Worm (Caenorhabditis elegans) whole organism, L1 larva: ENCODE measurements around the gene mod-1.

ENCODE experiments used
- F16B12.6 ChIP-seq: fragments of 150-350 bp; optimal IDR thresholded peaks from 2 replicates; lab custom pipeline; 2014; ENCODE audit warnings: missing biosample characterization, missing genetic modification characterization
- aly-2 ChIP-seq: fragments of 150-350 bp; optimal IDR thresholded peaks from 2 replicates; lab custom pipeline; 2014; ENCODE audit warnings: missing biosample characterization, missing genetic modification characterization
- blmp-1 ChIP-seq: fragments of 150-350 bp; optimal IDR thresholded peaks from 2 replicates; lab custom pipeline; 2014; ENCODE audit warnings: missing biosample characterization, missing genetic modification characterization
- ceh-88 ChIP-seq: fragments of 200-800 bp; sonication (Bioruptor generic); IDR thresholded peaks from 2 replicates; pipeline ENCODE4 v1.3.6; 2022; ENCODE audit warnings: missing genetic modification characterization, missing compliant biosample characterization
- ceh-90 ChIP-seq: sonication (generic microtip); optimal IDR thresholded peaks from 2 replicates; lab custom pipeline; 2016; ENCODE audit warnings: missing genetic modification characterization, missing compliant biosample characterization
- ces-1 ChIP-seq: fragments of 150-350 bp; optimal IDR thresholded peaks from 2 replicates; lab custom pipeline; 2014; ENCODE audit warnings: missing biosample characterization, missing genetic modification reagents, missing genetic modification characterization
- dpl-1 ChIP-seq, 3 experiments: fragments of 150-350 bp in 2 of 3; sonication (generic microtip) in 1 of 3; optimal IDR thresholded peaks; 2 replicates each; lab custom pipeline; 2014 to 2017; ENCODE audit warnings: missing biosample characterization in 3 of 3, missing genetic modification characterization in 3 of 3, missing genetic modification reagents in 3 of 3
- efl-1 ChIP-seq, 4 experiments: fragments of 150-350 bp; optimal IDR thresholded peaks in 3 of 4; peaks in 1 of 4; 1 replicate in 1 of 4; 2 replicates in 3 of 4; lab custom pipeline; 2014; ENCODE audit warnings: missing biosample characterization in 2 of 4, missing genetic modification characterization in 2 of 4, missing genetic modification reagents in 2 of 4
- egl-13 ChIP-seq: sonication (generic microtip); optimal IDR thresholded peaks from 2 replicates; lab custom pipeline; 2016; ENCODE audit warnings: missing genotype, missing genetic modification reagents, missing genetic modification characterization, missing compliant biosample characterization
- egl-27 ChIP-seq, 2 experiments: fragments of 150-350 bp in 1 of 2; sonication (generic microtip); optimal IDR thresholded peaks; 3 replicates each; lab custom pipeline; 2017 to 2018; ENCODE audit warnings: missing biosample characterization in 2 of 2, missing genetic modification characterization in 2 of 2, missing genetic modification reagents in 2 of 2
- elt-3 ChIP-seq, 6 experiments: fragments of 150-350 bp in 1 of 6; sonication (generic microtip); optimal IDR thresholded peaks; 2 replicates each; lab custom pipeline; 2017 to 2018; ENCODE audit warnings: missing biosample characterization in 6 of 6, missing genetic modification characterization in 6 of 6, inconsistent platforms in 1 of 6
- fkh-8 ChIP-seq: sonication (generic microtip); optimal IDR thresholded peaks from 2 replicates; lab custom pipeline; 2016; ENCODE audit warnings: mild to moderate bottlenecking, missing genetic modification characterization, missing compliant biosample characterization
- hlh-17 ChIP-seq: fragments of 200-800 bp; sonication (Bioruptor generic); optimal IDR thresholded peaks from 2 replicates; lab custom pipeline; 2018; ENCODE audit warnings: missing genetic modification characterization, mild to moderate bottlenecking, missing compliant biosample characterization, moderate library complexity, borderline replicate concordance
- hlh-4 ChIP-seq: sonication (generic microtip); optimal IDR thresholded peaks from 2 replicates; lab custom pipeline; 2016; ENCODE audit warnings: mild to moderate bottlenecking, missing genetic modification characterization, missing compliant biosample characterization
- hpl-2 ChIP-seq: fragments of 150-350 bp; optimal IDR thresholded peaks from 2 replicates; lab custom pipeline; 2014; ENCODE audit warnings: missing biosample characterization, missing genetic modification reagents, missing genetic modification characterization
- jun-1 ChIP-seq: fragments of 150-350 bp; optimal IDR thresholded peaks from 2 replicates; lab custom pipeline; 2014; ENCODE audit warnings: missing biosample characterization, missing genetic modification reagents, missing genetic modification characterization
- lin-14 ChIP-seq: fragments of 200-800 bp; sonication (Bioruptor generic); optimal IDR thresholded peaks from 2 replicates; lab custom pipeline; 2018; ENCODE audit warnings: mild to moderate bottlenecking, missing genetic modification characterization, moderate library complexity, missing compliant biosample characterization
- lin-35 ChIP-seq, 2 experiments: fragments of 150-350 bp; optimal IDR thresholded peaks; 2 replicates each; lab custom pipeline; 2014; ENCODE audit warnings: missing biosample characterization in 2 of 2, missing genetic modification characterization in 2 of 2, missing genetic modification reagents in 2 of 2
- lin-39 ChIP-seq: fragments of 150-350 bp; optimal IDR thresholded peaks from 2 replicates; lab custom pipeline; 2014; ENCODE audit warnings: missing biosample characterization, missing genetic modification reagents, missing genetic modification characterization
- mab-9 ChIP-seq: fragments of 200-800 bp; sonication (Bioruptor generic); IDR thresholded peaks from 2 replicates; pipeline ENCODE4 v1.3.6; 2022; ENCODE audit warnings: missing genetic modification reagents, missing genetic modification characterization, missing compliant biosample characterization
- mep-1 ChIP-seq: fragments of 150-350 bp; optimal IDR thresholded peaks from 2 replicates; lab custom pipeline; 2014; ENCODE audit warnings: missing biosample characterization, missing genetic modification characterization
- nhr-11 ChIP-seq: fragments of 150-350 bp; optimal IDR thresholded peaks from 2 replicates; lab custom pipeline; 2014; ENCODE audit warnings: missing biosample characterization, missing genetic modification characterization
- nhr-12 ChIP-seq: sonication (generic microtip); optimal IDR thresholded peaks from 2 replicates; lab custom pipeline; 2017; ENCODE audit warnings: missing biosample characterization, missing genetic modification characterization
- nhr-20 ChIP-seq: sonication (generic microtip); optimal IDR thresholded peaks from 2 replicates; lab custom pipeline; 2016; ENCODE audit warnings: mild to moderate bottlenecking, missing genetic modification characterization, missing compliant biosample characterization
- nhr-28 ChIP-seq: fragments of 150-350 bp; optimal IDR thresholded peaks from 2 replicates; lab custom pipeline; 2014; ENCODE audit warnings: missing biosample characterization, missing genetic modification characterization
- nhr-47 ChIP-seq: sonication (generic microtip); optimal IDR thresholded peaks from 2 replicates; lab custom pipeline; 2016; ENCODE audit warnings: mild to moderate bottlenecking, missing genetic modification characterization, moderate library complexity, missing compliant biosample characterization
- nhr-71 ChIP-seq: sonication (generic microtip); optimal IDR thresholded peaks from 2 replicates; lab custom pipeline; 2016; ENCODE audit warnings: mild to moderate bottlenecking, missing genetic modification characterization, moderate library complexity, missing compliant biosample characterization
- nhr-85 ChIP-seq: sonication (generic microtip); peaks from one replicate; lab custom pipeline; 2016; ENCODE audit warnings: missing genetic modification characterization, inconsistent platforms, missing compliant biosample characterization
- pag-3 ChIP-seq: sonication (generic microtip); optimal IDR thresholded peaks from 2 replicates; lab custom pipeline; 2017; ENCODE audit warnings: missing genetic modification characterization, mild to moderate bottlenecking, missing compliant biosample characterization, antibody characterized with exemption, borderline replicate concordance; ENCODE audit not compliant: insufficient read depth
- pax-3 ChIP-seq: fragments of 200-800 bp; sonication (Bioruptor generic); optimal IDR thresholded peaks from 2 replicates; lab custom pipeline; 2018; ENCODE audit warnings: mild to moderate bottlenecking, missing genetic modification characterization, moderate library complexity, missing compliant biosample characterization
- skn-1 ChIP-seq: fragments of 150-350 bp; optimal IDR thresholded peaks from 2 replicates; lab custom pipeline; 2014; ENCODE audit warnings: missing biosample characterization, missing genetic modification characterization
- snu-23 ChIP-seq: sonication (generic microtip); optimal IDR thresholded peaks from 2 replicates; lab custom pipeline; 2016; ENCODE audit warnings: missing genetic modification characterization, missing compliant biosample characterization
- sup-37 ChIP-seq: fragments of 200-800 bp; sonication (Bioruptor generic); optimal IDR thresholded peaks from 2 replicates; lab custom pipeline; 2018; ENCODE audit warnings: mild to moderate bottlenecking, missing genetic modification characterization, missing compliant biosample characterization
- swsn-7 ChIP-seq: sonication (generic microtip); optimal IDR thresholded peaks from 2 replicates; lab custom pipeline; 2016; ENCODE audit warnings: missing genetic modification characterization, missing compliant biosample characterization
- tbx-2 ChIP-seq: sonication (generic microtip); optimal IDR thresholded peaks from 2 replicates; lab custom pipeline; 2016; ENCODE audit warnings: missing genetic modification characterization, missing compliant biosample characterization
- tlp-1 ChIP-seq: fragments of 150-350 bp; optimal IDR thresholded peaks from 2 replicates; lab custom pipeline; 2014; ENCODE audit warnings: missing biosample characterization, missing genetic modification characterization
- unc-130 ChIP-seq: fragments of 150-350 bp; optimal IDR thresholded peaks from 2 replicates; lab custom pipeline; 2017; ENCODE audit warnings: missing biosample characterization, missing genetic modification characterization, inconsistent platforms
- unc-30 ChIP-seq: sonication (generic microtip); optimal IDR thresholded peaks from 2 replicates; lab custom pipeline; 2017; ENCODE audit warnings: missing biosample characterization, missing genetic modification characterization

The mod-1 gene

ce11 chrV:8936184-8936589 lies 22.3 kb upstream of the mod-1 start, which contains the start of gene unc-23 (continued):
- TF ChIP-seq jun-1 (tag; lab: Kevin White, UChicago) (peak; percentile 54), ceh-90 (tag; lab: Kevin White, UChicago) (no peak), swsn-7 (tag; lab: Kevin White, UChicago) (peak; percentile 90), fkh-8 (tag; lab: Kevin White, UChicago) (no peak), F16B12.6 (tag; lab: Kevin White, UChicago) (no peak), efl-1 (optimal IDR thresholded peaks at IDR 0.05; lab: Kevin White, UChicago) (peak; percentile 48 to 60), efl-1 (GFP tag; optimal IDR thresholded peaks at IDR 0.05 in 1 of 2; lab: Kevin White, UChicago) (peak; percentile 45 to 94), tbx-2 (peak; percentile 84), tlp-1 (no peak), aly-2 (tag; lab: Kevin White, UChicago) (no peak), hlh-17 (GFP tag; lab: Kevin White, UChicago) (no peak), elt-3 (tag; optimal IDR thresholded peaks at IDR 0.05; lab: Kevin White, UChicago) (peak in 5 of 6 experiments; percentile 81 to 95 (median 90)), mab-9 (GFP tag; lab: Robert Waterston, UW) (peak; percentile 59; the same call in 1 of the 2 replicates), pax-3 (tag; lab: Kevin White, UChicago) (no peak), nhr-12 (tag; lab: Kevin White, UChicago) (no peak), nhr-11 (peak; percentile 41), egl-13 (tag; lab: Kevin White, UChicago) (no peak), ces-1 (GFP tag; lab: Kevin White, UChicago) (no peak), hlh-4 (no peak), nhr-47 (tag; lab: Kevin White, UChicago) (peak; percentile 76), nhr-71 (peak; percentile 96), pag-3 (tag; lab: Kevin White, UChicago) (no peak), egl-27 (tag; optimal IDR thresholded peaks at IDR 0.05; lab: Kevin White, UChicago) (peak in 1 of 2 experiments; percentile 8), hpl-2 (GFP tag; lab: Kevin White, UChicago) (no peak), nhr-85 (tag; lab: Kevin White, UChicago) (peak; percentile 97), skn-1 (tag; lab: Kevin White, UChicago) (peak; percentile 80), ceh-88 (peak; percentile 27; the same call in 1 of the 2 replicates), dpl-1 (GFP tag; optimal IDR thresholded peaks at IDR 0.05; lab: Kevin White, UChicago) (peak; percentile 44 to 52 (median 49)), nhr-28 (tag; lab: Kevin White, UChicago) (no peak), lin-35 (GFP tag; optimal IDR thresholded peaks at IDR 0.05; lab: Kevin White, UChicago) (peak; percentile 52 to 73), unc-30 (tag; lab: Kevin White, UChicago) (no peak)

ce11 chrV:8935104-8935503 lies 21.3 kb upstream of the mod-1 start:
- TF ChIP-seq skn-1 (tag; lab: Kevin White, UChicago) (peak; percentile 17), unc-130 (tag; lab: Kevin White, UChicago) (peak; percentile 17), snu-23 (peak; percentile 66), elt-3 (tag; optimal IDR thresholded peaks at IDR 0.05; lab: Kevin White, UChicago) (peak in 1 of 6 experiments; percentile 38), tbx-2 (peak; percentile 21), lin-35 (GFP tag; optimal IDR thresholded peaks at IDR 0.05; lab: Kevin White, UChicago) (peak; percentile 8 to 46), egl-13 (tag; lab: Kevin White, UChicago) (no peak), nhr-85 (tag; lab: Kevin White, UChicago) (peak; percentile 92), ceh-90 (tag; lab: Kevin White, UChicago) (no peak), blmp-1 (peak; percentile 73), swsn-7 (tag; lab: Kevin White, UChicago) (peak; percentile 22), nhr-11 (no peak), dpl-1 (GFP tag; optimal IDR thresholded peaks at IDR 0.05; lab: Kevin White, UChicago) (no peak), sup-37 (no peak), nhr-20 (tag; lab: Kevin White, UChicago) (peak; percentile 61), lin-14 (GFP tag; lab: Kevin White, UChicago) (peak; percentile 63), lin-39 (tag; lab: Kevin White, UChicago) (no peak), nhr-71 (peak; percentile 57), mep-1 (tag; lab: Kevin White, UChicago) (peak; percentile 34)
- TF ChIP-seq, all 84 proteins: peak for 13
